Worm (Caenorhabditis elegans) whole organism, early embryonic: ENCODE measurements around the gene Y50D4A.5.

Experiments used
- B0310.2 ChIP-seq: sonication (generic microtip); optimal IDR thresholded peaks from 2 replicates; lab custom pipeline; 2016; ENCODE audit warnings: mild to moderate bottlenecking, missing genetic modification characterization, missing compliant biosample characterization
- F13C5.2 ChIP-seq: sonication (generic microtip); optimal IDR thresholded peaks from 2 replicates; lab custom pipeline; 2017; ENCODE audit warnings: mild to moderate bottlenecking, missing genetic modification characterization, inconsistent platforms, missing compliant biosample characterization
- aly-1 ChIP-seq: sonication (generic microtip); optimal IDR thresholded peaks from 2 replicates; lab custom pipeline; 2016; ENCODE audit warnings: missing genetic modification characterization, missing compliant biosample characterization
- ama-1 ChIP-seq: fragments of 150-350 bp; optimal IDR thresholded peaks from 2 replicates; lab custom pipeline; 2014
- ceh-13 ChIP-seq: fragments of 200-800 bp; sonication (Bioruptor generic); optimal IDR thresholded peaks from 2 replicates; lab custom pipeline; 2018; ENCODE audit warnings: mild to moderate bottlenecking, missing genetic modification characterization, missing compliant biosample characterization
- ceh-36 ChIP-seq: sonication (generic microtip); optimal IDR thresholded peaks from 2 replicates; lab custom pipeline; 2016; ENCODE audit warnings: missing genetic modification characterization, inconsistent platforms, missing compliant biosample characterization
- ets-7 ChIP-seq: sonication (generic microtip); optimal IDR thresholded peaks from 2 replicates; lab custom pipeline; 2016; ENCODE audit warnings: missing genotype, missing genetic modification characterization, missing compliant biosample characterization
- flt-1 ChIP-seq: fragments of 200-800 bp; sonication (Bioruptor generic); IDR thresholded peaks from 2 replicates; pipeline ENCODE4 v1.3.6; 2022; ENCODE audit warnings: missing genetic modification characterization, missing compliant biosample characterization
- hmbx-1 ChIP-seq: sonication (generic microtip); optimal IDR thresholded peaks from 2 replicates; lab custom pipeline; 2016; ENCODE audit warnings: mild to moderate bottlenecking, missing genetic modification characterization, missing compliant biosample characterization
- hmg-4 ChIP-seq: fragments of 200-800 bp; sonication (Bioruptor generic); optimal IDR thresholded peaks from 2 replicates; lab custom pipeline; 2018; ENCODE audit warnings: mild to moderate bottlenecking, missing genetic modification characterization, missing compliant biosample characterization
- hnd-1 ChIP-seq: sonication (generic microtip); optimal IDR thresholded peaks from 2 replicates; lab custom pipeline; 2016; ENCODE audit warnings: missing genetic modification characterization, missing compliant biosample characterization
- pes-1 ChIP-seq: fragments of 200-800 bp; sonication (Bioruptor generic); IDR thresholded peaks from 2 replicates; pipeline ENCODE4 v1.3.6; 2022; ENCODE audit warnings: missing genetic modification reagents, missing genetic modification characterization, missing compliant biosample characterization
- scrt-1 ChIP-seq: fragments of 200-800 bp; sonication (Bioruptor generic); IDR thresholded peaks from 2 replicates; pipeline ENCODE4 v1.3.6; 2022; ENCODE audit warnings: missing genetic modification characterization, missing compliant biosample characterization
- sea-1 ChIP-seq: fragments of 200-800 bp; sonication (Bioruptor generic); conservative IDR thresholded peaks from 2 replicates; pipeline ENCODE4 v1.3.6; 2022; ENCODE audit warnings: missing genetic modification characterization, missing compliant biosample characterization
- tbx-11 ChIP-seq: fragments of 200-800 bp; sonication (Bioruptor generic); IDR thresholded peaks from 2 replicates; pipeline ENCODE4 v1.3.6; 2022; ENCODE audit warnings: missing genetic modification characterization, missing compliant biosample characterization
- tbx-37 ChIP-seq: fragments of 200-800 bp; sonication (Bioruptor generic); conservative IDR thresholded peaks from 2 replicates; pipeline ENCODE4 v1.3.6; 2022; ENCODE audit warnings: missing genetic modification reagents, missing genetic modification characterization, missing compliant biosample characterization
- tra-4 ChIP-seq: sonication (generic microtip); optimal IDR thresholded peaks from 2 replicates; lab custom pipeline; 2017; ENCODE audit warnings: missing genetic modification characterization, missing compliant biosample characterization

The Y50D4A.5 gene

ce11 chrV:1226239-1226638, 19.1 kb downstream of the Y50D4A.5 start:
- TF ChIP-seq B0310.2 (tag; lab: Kevin White, UChicago) (no peak), scrt-1 (GFP tag; lab: Robert Waterston, UW) (no peak), hnd-1 (no peak), pes-1 (GFP tag; lab: Robert Waterston, UW) (no peak), tbx-37 (GFP tag; lab: Robert Waterston, UW) (no peak), ets-7 (tag; lab: Kevin White, UChicago) (no peak), flt-1 (GFP tag; lab: Robert Waterston, UW) (no peak), hmbx-1 (no peak), sea-1 (GFP tag; lab: Robert Waterston, UW) (no peak), ceh-13 (no peak), ceh-36 (no peak), tra-4 (tag; lab: Kevin White, UChicago) (no peak), hmg-4 (GFP tag; lab: Kevin White, UChicago) (no peak), aly-1 (tag; lab: Kevin White, UChicago) (no peak), tbx-11 (GFP tag; lab: Robert Waterston, UW) (no peak), F13C5.2 (tag; lab: Kevin White, UChicago) (no peak), ama-1 (lab: Kevin White, UChicago) (no peak)

DNA sequence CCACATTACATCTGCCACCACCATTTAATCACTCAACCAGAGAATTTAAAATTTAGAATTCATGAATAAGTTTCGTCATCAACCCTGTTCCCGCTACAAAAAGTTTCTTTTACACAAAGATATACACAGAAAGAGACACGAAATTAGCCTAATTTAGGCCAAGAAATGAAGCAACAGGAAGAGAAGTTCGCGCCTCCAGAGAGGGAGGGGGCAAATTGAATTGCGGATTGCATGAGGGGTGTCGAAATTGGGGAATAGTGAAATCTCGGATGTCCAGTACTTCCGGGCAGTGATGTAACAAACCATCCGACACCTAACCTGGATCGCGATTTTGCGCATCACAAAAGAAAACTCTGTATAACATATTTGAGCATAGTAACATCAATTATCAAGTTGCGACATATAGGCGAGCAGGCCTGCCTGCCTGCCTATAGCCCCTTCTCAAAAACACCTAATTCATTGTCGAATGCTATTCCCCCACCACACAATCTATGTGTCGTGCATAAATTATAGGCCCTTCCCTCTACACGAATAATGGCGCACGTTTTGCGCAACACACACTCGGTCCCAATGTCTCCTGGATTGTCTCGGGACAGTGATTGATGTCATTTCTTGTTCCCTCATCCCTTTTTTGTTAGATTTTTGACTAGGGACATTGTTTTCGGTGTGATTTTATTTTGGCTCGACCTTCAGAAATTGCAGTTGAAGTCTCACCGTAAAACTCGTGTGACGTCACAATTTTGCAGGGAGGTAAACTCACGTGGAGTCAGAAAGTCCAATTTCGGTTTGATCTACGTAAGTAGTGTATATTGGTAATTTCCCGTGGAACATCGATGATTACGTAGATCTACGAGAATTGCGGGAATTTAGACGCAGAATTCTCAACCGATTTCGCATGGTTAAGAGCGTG, 20.9 kb downstream of the Y50D4A.5 start:
- TF ChIP-seq scrt-1 (GFP tag; lab: Robert Waterston, UW) (no peak), hmg-4 (GFP tag; lab: Kevin White, UChicago) (no peak)

DNA sequence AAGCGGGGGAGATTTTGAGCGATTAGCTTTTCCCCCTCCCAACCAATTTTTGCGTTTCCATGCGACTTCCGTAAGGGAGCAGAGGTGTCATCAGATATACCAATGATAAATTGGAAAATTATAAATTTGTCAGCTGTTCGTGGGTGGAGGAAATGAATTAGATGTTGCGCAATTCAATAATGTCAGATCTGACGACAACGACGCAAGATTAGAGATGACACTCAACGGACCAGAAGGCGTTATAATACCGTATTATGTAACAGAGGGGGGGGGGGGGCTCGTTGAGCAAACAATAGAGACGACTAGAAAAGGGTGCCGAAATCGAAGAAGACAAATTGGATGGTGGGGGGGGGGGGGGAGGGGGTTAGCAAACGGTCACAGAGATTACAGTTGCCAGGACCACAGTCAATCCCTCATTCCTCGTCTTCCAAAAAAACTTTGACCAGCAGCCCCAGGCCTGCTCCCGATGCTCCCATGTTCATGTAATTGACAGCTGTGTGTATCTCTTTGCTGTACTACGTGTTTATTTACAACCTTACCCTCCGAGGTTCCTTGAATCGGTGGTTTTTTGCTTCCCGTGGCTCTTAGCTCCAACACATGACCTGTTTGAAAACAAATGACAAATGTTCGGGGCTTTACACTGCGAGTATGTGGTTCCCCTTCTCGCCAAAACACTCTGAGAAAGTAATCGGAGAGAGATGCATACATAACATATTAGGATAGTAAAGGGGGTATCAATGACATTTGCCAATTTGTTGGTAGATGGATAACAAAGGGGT, 22.0 kb downstream of the Y50D4A.5 start:
- peak; percentile 18 for TF ChIP-seq ceh-13
- peak; percentile 10; the same call in 1 of the 2 replicates for TF ChIP-seq pes-1 (GFP tag; lab: Robert Waterston, UW)
- TF ChIP-seq ceh-36, result peak; percentile 52
- TF ChIP-seq tra-4 (tag; lab: Kevin White, UChicago), result no peak
- no peak for TF ChIP-seq flt-1 (GFP tag; lab: Robert Waterston, UW)
- no peak for TF ChIP-seq B0310.2 (tag; lab: Kevin White, UChicago)
- TF ChIP-seq tbx-37 (GFP tag; lab: Robert Waterston, UW), result no peak

DNA sequence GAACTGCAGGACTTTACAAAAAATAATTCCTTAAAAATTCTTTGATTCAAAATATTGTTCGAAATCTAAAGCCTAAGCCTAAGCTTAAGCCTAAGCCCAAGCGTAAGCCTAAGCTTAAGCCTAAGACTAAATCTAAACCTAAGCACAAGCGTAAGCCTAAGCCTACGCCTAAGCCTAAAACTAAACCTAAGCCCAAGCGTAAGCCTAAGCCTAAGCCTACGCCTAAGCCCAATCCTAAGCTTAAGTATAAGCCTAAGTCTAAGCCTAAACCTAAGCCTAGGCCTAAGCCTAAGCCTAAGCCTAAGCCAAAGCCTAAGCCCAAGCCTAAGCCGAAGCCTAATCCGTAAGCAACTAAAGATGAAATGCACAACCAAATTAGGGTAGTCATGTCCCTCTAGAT, 23.4 kb downstream of the Y50D4A.5 start:
- TF ChIP-seq pes-1 (GFP tag; lab: Robert Waterston, UW), result 0 out of 2 replicates have a peak, but pooled peaks have one; percentile 12
- TF ChIP-seq aly-1 (tag; lab: Kevin White, UChicago), result no peak
- no peak for TF ChIP-seq flt-1 (GFP tag; lab: Robert Waterston, UW)
- no peak for TF ChIP-seq B0310.2 (tag; lab: Kevin White, UChicago)
- TF ChIP-seq sea-1 (GFP tag; lab: Robert Waterston, UW), result no peak
- TF ChIP-seq ceh-36, result peak; percentile 92

DNA sequence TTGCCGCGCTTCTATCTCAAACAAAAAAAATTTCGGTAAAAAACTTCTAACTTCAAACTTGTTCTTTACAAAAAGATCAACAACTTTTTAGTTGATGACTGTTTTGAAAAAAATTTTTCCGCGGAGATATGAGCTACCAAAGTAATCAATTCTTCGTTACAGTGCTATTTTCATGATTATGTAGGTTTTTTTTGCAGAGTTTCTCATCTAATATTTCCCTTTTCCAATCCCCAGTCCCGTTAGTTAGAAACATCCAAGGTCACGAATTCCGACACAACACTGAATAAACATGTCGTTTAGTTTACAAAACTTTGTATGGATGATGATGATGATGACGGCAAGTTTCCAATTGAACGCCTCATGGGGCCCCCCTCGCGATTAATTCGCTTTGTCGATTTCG, 25.5 kb downstream of the Y50D4A.5 start:
- TF ChIP-seq B0310.2 (tag; lab: Kevin White, UChicago) (no peak), aly-1 (tag; lab: Kevin White, UChicago) (no peak), F13C5.2 (tag; lab: Kevin White, UChicago) (no peak), ceh-36 (no peak), tra-4 (tag; lab: Kevin White, UChicago) (no peak), hnd-1 (no peak), scrt-1 (GFP tag; lab: Robert Waterston, UW) (no peak), tbx-37 (GFP tag; lab: Robert Waterston, UW) (no peak), pes-1 (GFP tag; lab: Robert Waterston, UW) (no peak), tbx-11 (GFP tag; lab: Robert Waterston, UW) (no peak), ets-7 (tag; lab: Kevin White, UChicago) (no peak), hmbx-1 (no peak), ceh-13 (no peak), sea-1 (GFP tag; lab: Robert Waterston, UW) (no peak), flt-1 (GFP tag; lab: Robert Waterston, UW) (no peak), ama-1 (lab: Kevin White, UChicago) (no peak), hmg-4 (GFP tag; lab: Kevin White, UChicago) (no peak)

DNA sequence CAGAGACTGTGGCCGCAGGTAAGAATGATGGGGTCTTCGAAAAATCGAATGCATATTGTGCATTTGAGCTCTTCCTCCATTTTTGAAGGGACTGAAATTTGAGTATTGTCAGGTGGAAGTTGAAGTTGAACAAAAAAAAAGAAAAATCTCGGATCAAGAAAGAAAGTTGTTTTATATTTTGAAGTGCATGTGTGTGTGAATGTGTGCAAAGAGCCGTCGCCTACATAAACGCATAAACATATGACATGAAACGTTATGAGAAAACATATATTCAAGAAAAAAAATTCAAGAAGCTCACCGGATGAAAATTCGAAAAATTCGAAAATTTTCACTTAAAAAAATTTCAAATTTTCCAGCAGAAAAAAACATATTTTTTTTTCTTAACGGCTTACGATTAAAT, 28.2 kb downstream of the Y50D4A.5 start, which contains the start of gene madd-2:
madd-2 (minus strand) TSS at position 101 of the 400 bp plus-strand sequence.
- TF ChIP-seq aly-1 (tag; lab: Kevin White, UChicago) (no peak), hmg-4 (GFP tag; lab: Kevin White, UChicago) (no peak), hnd-1 (no peak), hmbx-1 (no peak), tbx-37 (GFP tag; lab: Robert Waterston, UW) (no peak), ceh-36 (no peak), pes-1 (GFP tag; lab: Robert Waterston, UW) (no peak), ets-7 (tag; lab: Kevin White, UChicago) (no peak), scrt-1 (GFP tag; lab: Robert Waterston, UW) (no peak), F13C5.2 (tag; lab: Kevin White, UChicago) (no peak), B0310.2 (tag; lab: Kevin White, UChicago) (no peak), sea-1 (GFP tag; lab: Robert Waterston, UW) (no peak), ama-1 (lab: Kevin White, UChicago) (no peak), tbx-11 (GFP tag; lab: Robert Waterston, UW) (no peak), flt-1 (GFP tag; lab: Robert Waterston, UW) (no peak), tra-4 (tag; lab: Kevin White, UChicago) (no peak), ceh-13 (no peak)
